Worm (Caenorhabditis elegans): ENCODE measurements around the gene W03F8.6.

The W03F8.6 gene

ce11 chrIV:5206716-5207115 lies 20.3 kb upstream of the W03F8.6 start:
- no peak for TF ChIP-seq unc-42 (tag; optimal IDR thresholded peaks at IDR 0.05)
- TF ChIP-seq unc-86 (tag; optimal IDR thresholded peaks at IDR 0.05), result no peak
- TF ChIP-seq nhr-11 (tag; optimal IDR thresholded peaks at IDR 0.05), result no peak
- no peak for TF ChIP-seq unc-55 (GFP tag; optimal IDR thresholded peaks at IDR 0.05)
- TF ChIP-seq dve-1 (tag; optimal IDR thresholded peaks at IDR 0.05), result no peak
- no peak for TF ChIP-seq sox-4 (tag; optimal IDR thresholded peaks at IDR 0.05)

ce11 chrIV:5204573-5204972 lies 18.2 kb upstream of the W03F8.6 start, which contains the start of gene tni-4:
tni-4 (plus strand) TSS chrIV:5204591.
- TF ChIP-seq hlh-30 (tag; optimal IDR thresholded peaks at IDR 0.05; ENCODE audit: insufficient read depth) (no peak), pros-1 (tag; optimal IDR thresholded peaks at IDR 0.05) (no peak), tbx-7 (tag; optimal IDR thresholded peaks at IDR 0.05) (no peak), ceh-22 (tag; optimal IDR thresholded peaks at IDR 0.05) (no peak), sdc-2 (tag; optimal IDR thresholded peaks at IDR 0.05) (no peak), fkh-6 (tag; optimal IDR thresholded peaks at IDR 0.05) (no peak), K09A11.1 (tag; optimal IDR thresholded peaks at IDR 0.05; ENCODE audit: insufficient read depth) (no peak), che-1 (tag; optimal IDR thresholded peaks at IDR 0.05) (no peak), gmeb-2 (tag; optimal IDR thresholded peaks at IDR 0.05) (no peak), hlh-13 (GFP tag; optimal IDR thresholded peaks at IDR 0.05) (no peak), C38D4.7 (GFP tag; optimal IDR thresholded peaks at IDR 0.05) (no peak), nhr-11 (tag; optimal IDR thresholded peaks at IDR 0.05) (no peak), ceh-14 (tag; optimal IDR thresholded peaks at IDR 0.05) (no peak), ets-4 (tag; optimal IDR thresholded peaks at IDR 0.05) (no peak)

DNA sequence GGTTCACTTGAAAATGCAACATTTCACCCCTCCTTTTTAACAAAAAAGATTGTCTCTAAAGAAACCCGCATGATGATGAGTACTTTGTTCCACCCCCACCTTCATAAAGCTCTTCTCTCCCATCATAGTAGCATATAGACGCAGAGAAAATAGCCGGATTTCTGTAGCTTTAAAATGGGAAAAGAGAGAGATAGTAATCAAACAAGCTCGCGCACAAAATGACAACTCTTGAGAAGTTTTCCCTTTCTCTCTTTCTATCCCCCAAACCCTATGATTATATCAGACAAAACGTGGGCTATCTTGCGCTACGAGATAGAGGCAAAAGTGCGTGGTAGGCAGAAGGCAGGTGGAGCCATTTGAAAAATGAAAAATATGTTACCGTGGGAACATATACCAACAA lies 16.2 kb upstream of the W03F8.6 start:
- TF ChIP-seq unc-86 (tag; optimal IDR thresholded peaks at IDR 0.05), result no peak
- no peak for TF ChIP-seq rnt-1 (tag; optimal IDR thresholded peaks at IDR 0.05)
- no peak for TF ChIP-seq ceh-22 (tag; optimal IDR thresholded peaks at IDR 0.05)
- TF ChIP-seq sdc-2 (tag; optimal IDR thresholded peaks at IDR 0.05), result no peak
- TF ChIP-seq pha-4 (tag; optimal IDR thresholded peaks at IDR 0.05), result no peak
- no peak for TF ChIP-seq tbx-7 (tag; optimal IDR thresholded peaks at IDR 0.05)
- no peak for TF ChIP-seq dve-1 (tag; optimal IDR thresholded peaks at IDR 0.05)
- TF ChIP-seq ceh-18 (tag; optimal IDR thresholded peaks at IDR 0.05), result no peak
- no peak for TF ChIP-seq hlh-30 (tag; optimal IDR thresholded peaks at IDR 0.05; ENCODE audit: insufficient read depth)
- no peak for TF ChIP-seq ceh-24 (tag; optimal IDR thresholded peaks at IDR 0.05)
- TF ChIP-seq hlh-8 (tag; optimal IDR thresholded peaks at IDR 0.05), result no peak
- TF ChIP-seq fax-1 (tag; optimal IDR thresholded peaks at IDR 0.05), result no peak
- TF ChIP-seq pha-2 (tag; optimal IDR thresholded peaks at IDR 0.05), result no peak
- no peak for TF ChIP-seq lin-11 (tag; optimal IDR thresholded peaks at IDR 0.05)
- TF ChIP-seq ceh-45 (GFP tag; IDR thresholded peaks at IDR 0.05), result no peak

- no peak for TF ChIP-seq pqm-1 (tag; optimal IDR thresholded peaks at IDR 0.05)
- TF ChIP-seq lim-6 (tag; optimal IDR thresholded peaks at IDR 0.05), result no peak
- no peak for TF ChIP-seq hlh-13 (GFP tag; optimal IDR thresholded peaks at IDR 0.05)
- no peak for TF ChIP-seq npax-4 (tag; optimal IDR thresholded peaks at IDR 0.05)
Measured at ce11 chrIV:5200813-5201212, 14.4 kb upstream of the W03F8.6 start.

DNA sequence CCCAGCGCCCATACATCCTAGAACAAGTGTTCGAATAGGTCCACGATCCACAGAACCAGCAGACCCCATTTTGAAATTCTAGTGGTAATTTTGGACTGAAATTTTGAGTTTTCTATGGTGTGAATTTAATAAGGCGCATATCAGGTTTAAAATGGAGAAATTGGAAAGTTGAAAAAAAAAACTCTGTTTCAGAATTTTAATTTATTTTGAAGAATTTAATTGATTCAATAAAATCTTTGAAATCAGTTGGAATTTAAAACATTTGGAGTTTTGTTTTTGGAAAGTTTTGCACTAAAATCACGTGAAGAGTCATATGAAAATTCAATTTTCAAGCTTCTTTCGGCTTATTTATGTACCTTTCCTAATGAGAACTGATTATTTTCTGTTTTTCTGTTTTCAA lies 9.2 kb upstream of the W03F8.6 start, which contains the start of gene gpa-18:
TSS of gene gpa-18 (minus strand) at position 101 of the 400 bp plus-strand sequence.
- TF ChIP-seq C38D4.7 (GFP tag; optimal IDR thresholded peaks at IDR 0.05), result no peak
- TF ChIP-seq syd-9 (tag; optimal IDR thresholded peaks at IDR 0.05), result no peak
- TF ChIP-seq lim-6 (tag; optimal IDR thresholded peaks at IDR 0.05), result no peak
- TF ChIP-seq K09A11.1 (tag; optimal IDR thresholded peaks at IDR 0.05; ENCODE audit: insufficient read depth), result no peak
- no peak for TF ChIP-seq ama-1 (optimal IDR thresholded peaks at IDR 0.05)
- no peak for TF ChIP-seq ceh-9 (tag; optimal IDR thresholded peaks at IDR 0.05)
- TF ChIP-seq hlh-6 (tag; optimal IDR thresholded peaks at IDR 0.05), result no peak
- no peak for TF ChIP-seq eyg-1 (tag; optimal IDR thresholded peaks at IDR 0.05)
- no peak for TF ChIP-seq ceh-19 (GFP tag; optimal IDR thresholded peaks at IDR 0.05)
- TF ChIP-seq ref-2 (tag; optimal IDR thresholded peaks at IDR 0.05), result no peak
- no peak for TF ChIP-seq pros-1 (tag; optimal IDR thresholded peaks at IDR 0.05)

All from whole organism, late embryonic.